Fruit fly (Drosophila melanogaster) whole organism, pupa: Measurements from ENCODE around the gene CG12689.

ENCODE experiments used
- CG10348 ChIP-seq: fragments of 200-800 bp; sonication (Bioruptor generic); IDR thresholded peaks from 2 replicates; pipeline ENCODE4 v1.3.6; 2022; ENCODE audit warnings: missing biosample characterization, missing genetic modification characterization
- CG13204 ChIP-seq: fragments of 200-800 bp; sonication (Bioruptor generic); optimal IDR thresholded peaks from 2 replicates; lab custom pipeline; 2018; ENCODE audit warnings: missing biosample characterization, mild to moderate bottlenecking, missing genetic modification characterization, moderate library complexity
- CG32121 ChIP-seq: fragments of 200-800 bp; sonication (Bioruptor generic); IDR thresholded peaks from 2 replicates; pipeline ENCODE4 v1.3.6; 2022; ENCODE audit warnings: missing biosample characterization, missing genetic modification characterization
- CG8301 ChIP-seq: fragments of 200-800 bp; sonication (Bioruptor generic); optimal IDR thresholded peaks from 2 replicates; lab custom pipeline; 2018; ENCODE audit warnings: missing biosample characterization, mild to moderate bottlenecking, missing genetic modification characterization
- CG9948 ChIP-seq: fragments of 200-800 bp; sonication (Bioruptor generic); optimal IDR thresholded peaks from 2 replicates; lab custom pipeline; 2018; ENCODE audit warnings: missing biosample characterization, mild to moderate bottlenecking, missing genetic modification characterization, moderate library complexity
- Ets98B ChIP-seq: fragments of 200-800 bp; sonication (Bioruptor generic); IDR thresholded peaks from 2 replicates; pipeline ENCODE4 v1.3.6; 2022; ENCODE audit warnings: missing biosample characterization, missing genetic modification characterization
- Pif1A ChIP-seq: fragments of 200-800 bp; sonication (Bioruptor generic); optimal IDR thresholded peaks from 3 replicates; lab custom pipeline; 2016; ENCODE audit warnings: missing biosample characterization, missing genetic modification characterization
- Snoo ChIP-seq: fragments of 200-800 bp; sonication (Bioruptor generic); optimal IDR thresholded peaks from 3 replicates; lab custom pipeline; 2017; ENCODE audit warnings: missing biosample characterization, mild to moderate bottlenecking, missing genetic modification characterization, inconsistent platforms
- fd96Ca ChIP-seq: fragments of 200-800 bp; sonication (Bioruptor generic); IDR thresholded peaks from 3 replicates; pipeline ENCODE4 v1.3.6; 2022; ENCODE audit warnings: missing biosample characterization, missing genetic modification characterization
- gl ChIP-seq: fragments of 200-800 bp; sonication (Bioruptor generic); optimal IDR thresholded peaks from 2 replicates; lab custom pipeline; 2018; ENCODE audit warnings: missing biosample characterization, mild to moderate bottlenecking, missing genetic modification characterization
- rn ChIP-seq: fragments of 200-800 bp; sonication (Bioruptor generic); IDR thresholded peaks from 2 replicates; pipeline ENCODE4 v1.3.6; 2022; ENCODE audit warnings: missing biosample characterization, missing genetic modification characterization

DNA sequence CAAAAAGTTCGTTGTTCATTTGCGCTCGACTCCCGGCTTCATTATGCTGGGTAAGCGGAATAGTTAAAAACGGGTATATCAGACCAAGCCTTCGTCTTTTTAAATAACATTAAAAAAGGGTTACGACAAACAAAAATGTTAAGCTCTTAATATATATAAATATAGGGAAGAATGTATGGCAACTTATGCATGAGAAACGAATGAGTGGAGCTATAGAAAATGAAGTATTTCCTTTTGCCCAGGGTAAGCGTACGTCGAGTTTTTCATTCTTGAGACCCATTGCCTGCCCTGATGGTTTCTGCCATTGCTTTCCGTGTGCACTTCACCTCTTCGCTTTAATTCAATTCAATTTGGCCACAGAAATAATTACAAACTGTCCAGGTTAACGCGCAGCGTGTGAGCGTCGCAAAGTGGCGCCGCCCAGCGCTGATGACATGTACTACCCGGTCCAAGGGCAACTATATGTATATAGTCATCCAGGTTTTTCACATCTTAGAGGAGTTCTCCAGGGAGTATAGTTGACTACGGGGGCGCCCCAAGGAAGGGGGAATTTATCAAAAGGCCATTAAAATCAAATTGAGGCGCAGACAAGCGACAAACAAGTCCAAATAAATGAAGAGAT, 4.7 kb downstream of the CG12689 start:
- TF ChIP-seq CG32121 (GFP tag; lab: Robert Waterston, UW) (no peak), rn (GFP tag; lab: Robert Waterston, UW) (no peak), gl (tag; lab: Kevin White, UChicago) (no peak), Ets98B (no peak), CG10348 (GFP tag; lab: Robert Waterston, UW) (no peak), CG8301 (tag; lab: Kevin White, UChicago) (no peak), CG13204 (no peak), CG9948 (tag; lab: Kevin White, UChicago) (no peak), Pif1A (GFP tag; lab: Kevin White, UChicago) (no peak), Snoo (tag; lab: Kevin White, UChicago) (no peak), fd96Ca (GFP tag; lab: Robert Waterston, UW) (no peak)
